Worm (Caenorhabditis elegans) whole organism, L2 larva: ENCODE data around the gene F20D6.9.

Experiments used
- R02D3.7 ChIP-seq: fragments of 150-350 bp; optimal IDR thresholded peaks from 2 replicates; lab custom pipeline; 2014; ENCODE audit warnings: missing biosample characterization, missing genetic modification characterization
- aly-2 ChIP-seq: fragments of 150-350 bp; optimal IDR thresholded peaks from 2 replicates; lab custom pipeline; 2014; ENCODE audit warnings: missing biosample characterization, missing genetic modification characterization
- nhr-12 ChIP-seq: fragments of 150-350 bp; optimal IDR thresholded peaks from 2 replicates; lab custom pipeline; 2014; ENCODE audit warnings: missing biosample characterization, missing genetic modification characterization
- nhr-25 ChIP-seq: fragments of 150-350 bp; sonication (generic microtip); optimal IDR thresholded peaks from 3 replicates; lab custom pipeline; 2014; ENCODE audit warnings: missing biosample characterization, missing genetic modification characterization
- sma-3 ChIP-seq: sonication (generic microtip); optimal IDR thresholded peaks from 2 replicates; lab custom pipeline; 2016; ENCODE audit warnings: missing genetic modification reagents, missing genetic modification characterization, missing compliant biosample characterization
- unc-55 ChIP-seq: fragments of 150-350 bp; sonication (generic microtip); optimal IDR thresholded peaks from 3 replicates; lab custom pipeline; 2014; ENCODE audit warnings: missing biosample characterization, missing genetic modification reagents, missing genetic modification characterization
- unc-62 ChIP-seq: fragments of 150-350 bp; optimal IDR thresholded peaks from 2 replicates; lab custom pipeline; 2014; ENCODE audit warnings: missing biosample characterization, missing genetic modification reagents, missing genetic modification characterization
- zag-1 ChIP-seq: fragments of 150-350 bp; optimal IDR thresholded peaks from 2 replicates; lab custom pipeline; 2014; ENCODE audit warnings: missing biosample characterization, missing genetic modification characterization
- ztf-11 ChIP-seq: sonication (generic microtip); optimal IDR thresholded peaks from 2 replicates; lab custom pipeline; 2017; ENCODE audit warnings: missing biosample characterization, missing genetic modification characterization

ce11 chrV:8177349-8177748 lies at the start of gene F20D6.9:
- TF ChIP-seq sma-3 (GFP tag; lab: Kevin White, UChicago) (no peak), zag-1 (tag; lab: Kevin White, UChicago) (no peak), aly-2 (tag; lab: Kevin White, UChicago) (no peak), ztf-11 (tag; lab: Kevin White, UChicago) (no peak), R02D3.7 (tag; lab: Kevin White, UChicago) (no peak), nhr-12 (tag; lab: Kevin White, UChicago) (no peak), unc-55 (no peak), unc-62 (GFP tag; lab: Kevin White, UChicago) (no peak), nhr-25 (tag; lab: Kevin White, UChicago) (no peak)
